Fruit fly (Drosophila melanogaster): Measurements from ENCODE around the gene RPA2.

DNA sequence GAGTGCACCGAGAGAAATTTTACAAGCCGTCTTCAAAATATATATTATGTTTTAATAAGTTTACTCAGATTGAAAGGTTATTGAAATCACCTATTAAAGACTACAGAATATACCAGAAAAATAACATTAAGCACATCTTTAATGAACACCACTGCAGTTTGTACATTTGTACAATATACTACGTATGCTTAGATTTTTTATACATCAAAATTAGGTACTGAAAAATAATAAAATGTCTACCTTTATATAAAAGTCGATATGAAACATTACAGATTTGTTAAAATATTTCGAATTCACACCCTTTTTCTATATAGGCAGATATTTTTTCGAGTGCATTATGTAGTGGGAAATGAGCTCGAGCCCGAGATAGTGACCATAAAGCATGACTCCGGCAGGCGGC is 30.9 kb upstream of the RPA2 start:
- TF ChIP-seq svp (GFP tag): peak; percentile 77
- TF ChIP-seq eg (GFP tag; IDR thresholded peaks at IDR 0.05): no peak
- TF ChIP-seq pdm3 (GFP tag; optimal IDR thresholded peaks at IDR 0.05): peak; percentile 18
- TF ChIP-seq CG3032 (tag; optimal IDR thresholded peaks at IDR 0.05): peak; percentile 79
- peak; percentile 40 for TF ChIP-seq CG11762 (GFP tag; optimal IDR thresholded peaks at IDR 0.05; ENCODE audit: insufficient read depth)
- TF ChIP-seq Lpt (GFP tag; optimal IDR thresholded peaks at IDR 0.05): no peak
- TF ChIP-seq lz (GFP tag; optimal IDR thresholded peaks at IDR 0.05): peak; percentile 47
- peak; percentile 28 for TF ChIP-seq Hr4 (GFP tag; optimal IDR thresholded peaks at IDR 0.05)
- TF ChIP-seq topi (GFP tag; optimal IDR thresholded peaks at IDR 0.05): peak; percentile 67
